Worm (Caenorhabditis elegans): ENCODE results near the gene pes-1.

Gene pes-1

DNA sequence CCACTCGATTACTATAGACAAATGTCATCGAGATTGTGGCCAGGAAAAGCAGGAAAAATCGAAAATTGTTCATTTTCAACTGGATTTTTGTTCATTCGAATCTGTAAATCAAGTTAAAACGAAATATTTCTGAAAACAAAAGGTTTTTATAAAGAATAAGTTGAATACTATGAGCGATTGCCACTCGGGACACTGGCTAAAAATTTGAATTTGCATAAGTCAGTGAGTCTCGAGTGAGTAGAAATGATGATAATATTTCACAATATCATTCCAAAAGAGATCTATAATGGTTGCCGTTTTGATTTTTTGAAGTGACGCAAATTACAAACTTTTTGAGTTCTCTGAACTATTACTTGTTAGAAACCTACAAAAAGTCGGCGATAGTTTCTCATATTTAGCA lies 18.0 kb downstream of the pes-1 start, which contains the start of gene T28H11.8:
Gene T28H11.8 (minus strand): TSS at position 101 of the 400 bp plus-strand sequence.
- no peak for TF ChIP-seq med-1 (GFP tag; optimal IDR thresholded peaks at IDR 0.05; ENCODE audit: insufficient read depth)
- no peak for TF ChIP-seq flt-1 (GFP tag; IDR thresholded peaks at IDR 0.05)
- TF ChIP-seq T22C8.4 (GFP tag; IDR thresholded peaks at IDR 0.05): no peak
- TF ChIP-seq cog-1 (tag; optimal IDR thresholded peaks at IDR 0.05): no peak
- no peak for TF ChIP-seq tab-1 (GFP tag; IDR thresholded peaks at IDR 0.05)
- no peak for TF ChIP-seq ztf-29 (GFP tag; IDR thresholded peaks at IDR 0.05)
- TF ChIP-seq ztf-23 (GFP tag; IDR thresholded peaks at IDR 0.05): no peak
- no peak for TF ChIP-seq ref-1 (GFP tag; conservative IDR thresholded peaks at IDR 0.05)
- no peak for TF ChIP-seq klf-2 (GFP tag; conservative IDR thresholded peaks at IDR 0.05)

DNA sequence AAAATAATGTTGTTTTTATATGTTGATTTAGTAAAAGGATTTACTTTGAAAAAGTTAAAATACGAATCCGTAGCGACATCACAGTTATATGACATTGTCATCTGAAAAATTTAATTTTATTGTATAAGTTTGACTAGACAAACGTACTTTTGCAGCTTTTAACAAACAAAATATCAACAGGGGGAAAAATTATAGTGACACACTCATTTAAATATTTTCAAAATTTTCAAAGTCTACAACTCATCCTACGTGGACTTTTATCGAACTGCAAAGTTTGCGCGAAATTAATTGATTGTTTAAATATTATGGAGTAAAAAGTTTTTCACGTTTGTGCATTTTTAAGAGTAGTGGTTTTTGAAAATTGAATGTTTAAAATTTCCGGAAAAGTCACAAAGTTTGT lies 23.1 kb downstream of the pes-1 start, which contains the start of gene C09B9.85:
Gene C09B9.85 (minus strand): TSS at position 101 of the 400 bp plus-strand sequence.
- no peak for TF ChIP-seq ztf-29 (GFP tag; IDR thresholded peaks at IDR 0.05)
- TF ChIP-seq klf-2 (GFP tag; conservative IDR thresholded peaks at IDR 0.05): no peak
- TF ChIP-seq ztf-23 (GFP tag; IDR thresholded peaks at IDR 0.05): no peak
- TF ChIP-seq med-1 (GFP tag; optimal IDR thresholded peaks at IDR 0.05; ENCODE audit: insufficient read depth): no peak
- TF ChIP-seq T22C8.4 (GFP tag; IDR thresholded peaks at IDR 0.05): no peak
- no peak for TF ChIP-seq flt-1 (GFP tag; IDR thresholded peaks at IDR 0.05)
- TF ChIP-seq ref-1 (GFP tag; conservative IDR thresholded peaks at IDR 0.05): no peak
- no peak for TF ChIP-seq tab-1 (GFP tag; IDR thresholded peaks at IDR 0.05)
- no peak for TF ChIP-seq cog-1 (tag; optimal IDR thresholded peaks at IDR 0.05)

DNA sequence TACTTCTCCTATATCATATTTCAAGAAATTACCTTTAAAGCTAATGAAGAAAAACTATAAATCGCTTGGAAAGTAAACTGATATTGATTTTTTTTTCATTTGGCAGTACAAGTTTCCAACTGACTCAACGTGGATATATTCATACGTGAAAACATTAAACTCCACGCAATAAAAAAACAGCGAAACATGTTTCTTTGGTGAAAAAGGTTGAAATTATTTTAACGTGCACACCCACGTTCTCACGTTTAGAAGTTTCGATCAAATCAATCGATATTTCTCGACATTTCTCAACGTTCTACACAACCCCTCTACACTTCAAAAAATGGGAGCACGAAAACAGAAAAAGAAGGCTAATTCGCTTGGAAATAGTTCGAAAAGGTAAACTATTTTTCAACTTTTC lies 26.4 kb downstream of the pes-1 start, which contains the start of the genes best-6 and C09B9.2:
Gene best-6 (minus strand): TSS at position 101 of the 400 bp plus-strand sequence.
Gene C09B9.2 (plus strand): TSS at position 314 of the 400 bp plus-strand sequence.
- TF ChIP-seq ref-1 (GFP tag; conservative IDR thresholded peaks at IDR 0.05) (no peak), med-1 (GFP tag; optimal IDR thresholded peaks at IDR 0.05; ENCODE audit: insufficient read depth) (no peak), ztf-29 (GFP tag; IDR thresholded peaks at IDR 0.05) (no peak), T22C8.4 (GFP tag; IDR thresholded peaks at IDR 0.05) (no peak), ztf-23 (GFP tag; IDR thresholded peaks at IDR 0.05) (no peak), flt-1 (GFP tag; IDR thresholded peaks at IDR 0.05) (no peak), klf-2 (GFP tag; conservative IDR thresholded peaks at IDR 0.05) (no peak), tab-1 (GFP tag; IDR thresholded peaks at IDR 0.05) (no peak), cog-1 (tag; optimal IDR thresholded peaks at IDR 0.05) (no peak)

DNA sequence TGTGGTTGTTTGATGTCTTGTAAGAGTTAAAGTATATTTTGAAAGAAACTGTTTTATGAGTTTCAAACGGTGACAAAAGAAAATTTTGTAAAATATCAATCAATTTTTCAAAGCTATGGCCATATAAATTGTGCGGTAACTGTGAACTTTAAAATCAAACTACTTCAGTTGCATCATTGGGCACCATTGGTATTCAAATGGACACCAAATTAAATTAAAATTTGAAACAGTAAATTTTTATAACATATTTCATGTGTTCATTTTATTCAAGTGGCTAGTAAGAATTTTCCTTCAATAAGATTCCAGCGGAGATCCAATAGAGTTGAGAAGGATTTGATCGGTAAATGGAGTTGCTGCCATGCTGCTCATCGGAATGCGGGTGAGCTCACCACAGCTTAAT lies 28.8 kb downstream of the pes-1 start:
- TF ChIP-seq med-1 (GFP tag; optimal IDR thresholded peaks at IDR 0.05; ENCODE audit: insufficient read depth) (no peak), ref-1 (GFP tag; conservative IDR thresholded peaks at IDR 0.05) (no peak), tab-1 (GFP tag; IDR thresholded peaks at IDR 0.05) (no peak), ztf-29 (GFP tag; IDR thresholded peaks at IDR 0.05) (no peak), klf-2 (GFP tag; conservative IDR thresholded peaks at IDR 0.05) (no peak), ztf-23 (GFP tag; IDR thresholded peaks at IDR 0.05) (no peak), T22C8.4 (GFP tag; IDR thresholded peaks at IDR 0.05) (no peak), cog-1 (tag; optimal IDR thresholded peaks at IDR 0.05) (no peak), flt-1 (GFP tag; IDR thresholded peaks at IDR 0.05) (no peak)

DNA sequence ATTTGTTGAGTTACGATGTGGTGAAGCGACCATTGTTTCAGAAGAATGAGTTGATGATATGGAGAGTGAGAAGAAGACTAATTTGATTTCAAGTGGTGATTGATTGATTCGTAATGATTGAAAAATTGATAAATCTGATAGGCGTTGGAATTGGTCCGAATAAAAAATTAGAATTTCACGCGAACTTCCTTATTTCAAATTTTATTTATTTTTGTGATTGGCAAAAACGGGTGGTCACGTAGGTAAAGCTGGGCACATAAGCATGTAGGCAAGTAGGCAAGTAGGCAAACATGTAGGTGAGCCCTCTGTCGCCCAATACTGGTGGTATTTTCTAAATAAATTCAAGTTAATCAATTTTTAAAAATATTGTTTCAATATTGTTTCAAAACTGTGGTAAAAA lies 30.7 kb downstream of the pes-1 start, which contains the start of gene C09B9.4:
Gene C09B9.4 (minus strand): TSS at position 101 of the 400 bp plus-strand sequence.
- TF ChIP-seq flt-1 (GFP tag; IDR thresholded peaks at IDR 0.05): no peak
- TF ChIP-seq ref-1 (GFP tag; conservative IDR thresholded peaks at IDR 0.05): no peak
- no peak for TF ChIP-seq cog-1 (tag; optimal IDR thresholded peaks at IDR 0.05)
- TF ChIP-seq ztf-23 (GFP tag; IDR thresholded peaks at IDR 0.05): no peak
- TF ChIP-seq tab-1 (GFP tag; IDR thresholded peaks at IDR 0.05): no peak
- no peak for TF ChIP-seq klf-2 (GFP tag; conservative IDR thresholded peaks at IDR 0.05)
- no peak for TF ChIP-seq T22C8.4 (GFP tag; IDR thresholded peaks at IDR 0.05)
- TF ChIP-seq med-1 (GFP tag; optimal IDR thresholded peaks at IDR 0.05; ENCODE audit: insufficient read depth): no peak
- TF ChIP-seq ztf-29 (GFP tag; IDR thresholded peaks at IDR 0.05): no peak

DNA sequence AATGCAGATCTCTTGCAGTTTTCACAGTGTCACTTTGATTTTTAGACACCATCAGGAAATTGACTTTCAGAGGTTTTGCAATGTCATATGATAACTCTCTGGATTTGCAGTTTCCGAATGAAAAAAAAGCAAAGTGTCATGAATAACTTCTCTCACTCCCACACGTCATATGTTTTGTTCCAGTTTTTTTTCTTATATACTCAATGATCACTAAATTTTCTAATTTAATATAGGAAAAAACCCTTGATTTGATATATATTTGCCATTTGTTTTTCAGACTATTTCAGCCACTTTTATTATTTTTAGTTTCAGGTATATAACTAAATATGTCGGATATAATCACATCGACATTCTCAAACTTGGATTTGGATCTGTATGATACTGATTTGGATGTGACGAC lies 34.9 kb downstream of the pes-1 start, which contains the start of gene C09B9.1:
Gene C09B9.1 (plus strand): TSS at position 301 of the 400 bp plus-strand sequence.
- TF ChIP-seq tab-1 (GFP tag; IDR thresholded peaks at IDR 0.05) (no peak), T22C8.4 (GFP tag; IDR thresholded peaks at IDR 0.05) (no peak), flt-1 (GFP tag; IDR thresholded peaks at IDR 0.05) (no peak), cog-1 (tag; optimal IDR thresholded peaks at IDR 0.05) (no peak), ztf-23 (GFP tag; IDR thresholded peaks at IDR 0.05) (no peak), ztf-29 (GFP tag; IDR thresholded peaks at IDR 0.05) (no peak), ref-1 (GFP tag; conservative IDR thresholded peaks at IDR 0.05) (no peak), med-1 (GFP tag; optimal IDR thresholded peaks at IDR 0.05; ENCODE audit: insufficient read depth) (no peak), klf-2 (GFP tag; conservative IDR thresholded peaks at IDR 0.05) (no peak)

DNA sequence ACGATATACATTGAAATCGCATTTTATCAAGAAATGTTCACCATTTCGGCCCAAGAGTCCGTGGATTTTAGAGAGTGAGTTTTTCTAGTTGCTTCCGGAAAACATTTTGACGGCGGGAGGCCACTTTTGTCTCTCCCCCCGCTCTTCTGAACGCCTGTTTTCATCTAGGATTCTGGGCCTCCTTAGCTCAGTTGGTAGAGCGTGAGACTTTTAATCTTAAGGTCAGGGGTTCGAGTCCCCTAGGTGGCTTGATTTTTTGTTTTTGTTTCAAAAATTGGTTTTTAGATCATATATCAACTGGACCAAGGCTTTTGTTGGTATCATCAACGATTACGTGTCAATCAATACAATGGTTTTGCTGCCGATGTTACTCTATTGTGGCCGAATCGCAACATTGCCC lies 36.2 kb downstream of the pes-1 start:
- TF ChIP-seq ztf-23 (GFP tag; IDR thresholded peaks at IDR 0.05) (peak; percentile 63; the same call in 1 of the 2 replicates), T22C8.4 (GFP tag; IDR thresholded peaks at IDR 0.05) (no peak; the same call in none of the 2 replicates), flt-1 (GFP tag; IDR thresholded peaks at IDR 0.05) (peak; percentile 85), med-1 (GFP tag; optimal IDR thresholded peaks at IDR 0.05; ENCODE audit: insufficient read depth) (peak; percentile 52), klf-2 (GFP tag; conservative IDR thresholded peaks at IDR 0.05) (no peak), tab-1 (GFP tag; IDR thresholded peaks at IDR 0.05) (peak; percentile 80; the same call in 1 of the 2 replicates)

DNA sequence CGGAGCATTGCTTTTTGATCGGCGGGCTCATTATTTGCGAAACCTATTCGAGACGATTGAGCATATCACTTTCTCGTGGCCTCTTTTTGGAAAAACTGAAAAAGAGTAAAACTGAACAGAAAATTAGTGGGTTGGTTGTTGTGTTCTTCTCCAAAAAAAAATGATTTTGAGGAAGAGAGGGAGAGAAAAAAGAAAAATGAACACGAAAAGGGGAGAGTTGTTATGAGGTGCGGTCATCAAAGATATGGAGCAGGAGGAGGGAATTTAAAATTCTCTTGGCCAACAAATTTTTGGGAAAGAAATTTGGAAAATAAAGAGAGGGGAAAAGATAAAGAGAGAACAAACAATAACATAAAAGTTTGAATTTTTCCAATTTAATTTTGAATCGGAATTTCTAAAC lies 42.8 kb downstream of the pes-1 start, which contains the start of gene hot-9:
Gene hot-9 (minus strand): TSS at position 101 of the 400 bp plus-strand sequence.
- TF ChIP-seq flt-1 (GFP tag; IDR thresholded peaks at IDR 0.05) (no peak), cog-1 (tag; optimal IDR thresholded peaks at IDR 0.05) (no peak), T22C8.4 (GFP tag; IDR thresholded peaks at IDR 0.05) (no peak), ref-1 (GFP tag; conservative IDR thresholded peaks at IDR 0.05) (no peak), tab-1 (GFP tag; IDR thresholded peaks at IDR 0.05) (no peak)

DNA sequence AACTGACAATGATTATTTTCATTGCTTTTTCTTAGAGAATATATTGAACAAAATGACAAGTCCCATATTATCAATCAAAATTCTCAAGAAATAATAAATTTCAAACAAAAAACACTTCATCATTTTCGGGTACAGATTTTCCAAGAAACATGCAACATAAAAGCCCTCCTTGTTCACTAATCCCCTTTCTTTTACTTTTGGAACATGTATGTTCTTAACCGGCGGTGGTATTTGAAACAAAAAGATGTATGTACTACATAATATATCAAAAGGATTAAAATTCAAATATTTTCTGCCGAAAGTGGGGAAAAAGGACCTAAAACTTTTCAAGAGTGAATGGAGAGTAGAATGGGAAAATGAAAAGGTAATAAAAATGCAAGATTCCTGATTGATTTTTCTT lies 51.7 kb downstream of the pes-1 start:
- TF ChIP-seq ztf-23 (GFP tag; IDR thresholded peaks at IDR 0.05) (no peak), T22C8.4 (GFP tag; IDR thresholded peaks at IDR 0.05) (no peak), ztf-29 (GFP tag; IDR thresholded peaks at IDR 0.05) (no peak), med-1 (GFP tag; optimal IDR thresholded peaks at IDR 0.05; ENCODE audit: insufficient read depth) (no peak), ref-1 (GFP tag; conservative IDR thresholded peaks at IDR 0.05) (no peak), flt-1 (GFP tag; IDR thresholded peaks at IDR 0.05) (no peak), tab-1 (GFP tag; IDR thresholded peaks at IDR 0.05) (no peak), cog-1 (tag; optimal IDR thresholded peaks at IDR 0.05) (no peak), klf-2 (GFP tag; conservative IDR thresholded peaks at IDR 0.05) (no peak)

All from whole organism, midembryonic.